Fruit fly (Drosophila melanogaster) whole organism, embryonic: ENCODE data around the gene bsh.

Experiments used
- Antp ChIP-seq: fragments of 200-800 bp; sonication (Bioruptor generic); optimal IDR thresholded peaks from 3 replicates; lab custom pipeline; 2016; ENCODE audit warnings: missing biosample characterization, missing genetic modification characterization
- CG10321 ChIP-seq: fragments of 200-800 bp; sonication (Bioruptor generic); IDR thresholded peaks from 2 replicates; pipeline ENCODE4 v1.3.6; 2022; ENCODE audit warnings: missing biosample characterization, missing genetic modification characterization
- CG10431 ChIP-seq: fragments of 200-800 bp; sonication (Bioruptor generic); optimal IDR thresholded peaks from 3 replicates; lab custom pipeline; 2018; ENCODE audit warnings: missing biosample characterization, mild to moderate bottlenecking, missing genetic modification characterization
- CG11456 ChIP-seq: fragments of 200-800 bp; sonication (Bioruptor generic); IDR thresholded peaks from 3 replicates; pipeline ENCODE4 v1.3.6; 2022; ENCODE audit warnings: missing biosample characterization, missing genetic modification characterization
- CG12391 ChIP-seq: fragments of 200-800 bp; sonication (Bioruptor generic); optimal IDR thresholded peaks from 3 replicates; lab custom pipeline; 2018; ENCODE audit warnings: missing biosample characterization, mild to moderate bottlenecking, missing genetic modification characterization, moderate library complexity
- CG2120 ChIP-seq: fragments of 200-800 bp; sonication (Bioruptor generic); optimal IDR thresholded peaks from 3 replicates; lab custom pipeline; 2016; ENCODE audit warnings: missing biosample characterization, missing genetic modification characterization
- CG2202 ChIP-seq: fragments of 200-800 bp; sonication (Bioruptor generic); optimal IDR thresholded peaks from 2 replicates; lab custom pipeline; 2018; ENCODE audit warnings: missing biosample characterization, mild to moderate bottlenecking, missing genetic modification characterization
- CG30403 ChIP-seq: fragments of 200-800 bp; sonication (Bioruptor generic); optimal IDR thresholded peaks from 3 replicates; lab custom pipeline; 2016; ENCODE audit warnings: missing biosample characterization, missing genetic modification characterization
- CG3065 ChIP-seq: fragments of 200-800 bp; sonication (Bioruptor generic); optimal IDR thresholded peaks from 2 replicates; lab custom pipeline; 2016; ENCODE audit warnings: missing biosample characterization, missing genetic modification characterization
- CG32767 ChIP-seq: fragments of 200-800 bp; sonication (Bioruptor generic); IDR thresholded peaks from 2 replicates; pipeline ENCODE4 v1.3.6; 2022; ENCODE audit warnings: missing biosample characterization, missing genetic modification characterization
- CG3847 ChIP-seq: fragments of 200-800 bp; sonication (Bioruptor generic); IDR thresholded peaks from 2 replicates; pipeline ENCODE4 v1.3.6; 2022; ENCODE audit warnings: missing biosample characterization, missing genetic modification characterization
- CG4282 ChIP-seq: fragments of 200-800 bp; sonication (Bioruptor generic); optimal IDR thresholded peaks from 2 replicates; lab custom pipeline; 2016; ENCODE audit warnings: missing biosample characterization, missing genetic modification characterization
- CG4424 ChIP-seq: fragments of 200-800 bp; sonication (Bioruptor generic); optimal IDR thresholded peaks from 3 replicates; lab custom pipeline; 2016; ENCODE audit warnings: missing biosample characterization, missing genetic modification characterization
- CG4707 ChIP-seq: fragments of 200-800 bp; sonication (Bioruptor generic); optimal IDR thresholded peaks from 2 replicates; lab custom pipeline; 2018; ENCODE audit warnings: missing biosample characterization, mild to moderate bottlenecking, missing genetic modification characterization, moderate library complexity
- CG6254 ChIP-seq: fragments of 200-800 bp; sonication (Bioruptor generic); optimal IDR thresholded peaks from 3 replicates; lab custom pipeline; 2017; ENCODE audit warnings: mild to moderate bottlenecking, missing biosample characterization, missing genetic modification reagents, missing genetic modification characterization
- CG6854 ChIP-seq: fragments of 200-800 bp; sonication (Bioruptor generic); optimal IDR thresholded peaks from 3 replicates; lab custom pipeline; 2017; ENCODE audit warnings: missing biosample characterization, mild to moderate bottlenecking, missing genetic modification characterization
- CG8388 ChIP-seq: fragments of 200-800 bp; sonication (Bioruptor generic); optimal IDR thresholded peaks from 2 replicates; lab custom pipeline; 2019; ENCODE audit warnings: missing biosample characterization, mild to moderate bottlenecking, missing genetic modification characterization, moderate library complexity
- CG9215 ChIP-seq: fragments of 200-800 bp; sonication (Bioruptor generic); IDR thresholded peaks from 2 replicates; pipeline ENCODE4 v1.3.6; 2022; ENCODE audit warnings: missing biosample characterization, missing genetic modification characterization
- CG9437 ChIP-seq: fragments of 200-800 bp; sonication (Bioruptor generic); optimal IDR thresholded peaks from 2 replicates; lab custom pipeline; 2018; ENCODE audit warnings: missing biosample characterization, mild to moderate bottlenecking, missing genetic modification characterization
- CTCF ChIP-seq: fragments of 200-800 bp; sonication (Bioruptor generic); optimal IDR thresholded peaks from 2 replicates; lab custom pipeline; 2017; ENCODE audit warnings: missing biosample characterization, mild to moderate bottlenecking, missing genetic modification characterization, moderate library complexity
- Doc2 ChIP-seq: fragments of 200-800 bp; sonication (Bioruptor generic); IDR thresholded peaks from 2 replicates; pipeline ENCODE4 v1.3.6; 2022; ENCODE audit warnings: missing biosample characterization, missing genetic modification characterization
- Gug ChIP-seq: fragments of 200-800 bp; sonication (Bioruptor generic); IDR thresholded peaks from 4 replicates; pipeline ENCODE4 v1.3.6; 2022; ENCODE audit warnings: missing biosample characterization, missing genetic modification characterization
- Hr39 ChIP-seq: fragments of >200 bp; optimal IDR thresholded peaks from 2 replicates; lab custom pipeline; 2017
- MBD-R2 ChIP-seq: fragments of 200-800 bp; sonication (Bioruptor generic); IDR thresholded peaks from 2 replicates; pipeline ENCODE4 v1.3.6; 2022; ENCODE audit warnings: missing biosample characterization, missing genetic modification characterization
- Oaz ChIP-seq: fragments of 200-800 bp; sonication (Bioruptor generic); IDR thresholded peaks from 2 replicates; pipeline ENCODE4 v1.3.6; 2022; ENCODE audit warnings: missing biosample characterization, missing genetic modification characterization
- Ssrp ChIP-seq: fragments of 200-800 bp; sonication (Bioruptor generic); optimal IDR thresholded peaks from 2 replicates; lab custom pipeline; 2018; ENCODE audit warnings: missing biosample characterization, mild to moderate bottlenecking, missing genetic modification characterization, moderate library complexity
- aop ChIP-seq: fragments of 200-800 bp; sonication (Bioruptor generic); IDR thresholded peaks from 2 replicates; pipeline ENCODE4 v1.3.6; 2022; ENCODE audit warnings: missing biosample characterization, missing genetic modification characterization
- ato ChIP-seq: fragments of 200-800 bp; sonication (Bioruptor generic); IDR thresholded peaks from 2 replicates; pipeline ENCODE4 v1.3.6; 2022; ENCODE audit warnings: missing biosample characterization, missing genetic modification characterization; ENCODE audit not compliant: partially characterized antibody
- bab2 ChIP-seq: fragments of 200-800 bp; sonication (Bioruptor generic); optimal IDR thresholded peaks from 2 replicates; lab custom pipeline; 2016; ENCODE audit warnings: missing biosample characterization, missing genetic modification characterization
- br ChIP-seq: fragments of >200 bp; optimal IDR thresholded peaks from 2 replicates; lab custom pipeline; 2017
- chn ChIP-seq: fragments of 200-800 bp; sonication (Bioruptor generic); optimal IDR thresholded peaks from 2 replicates; lab custom pipeline; 2016; ENCODE audit warnings: missing biosample characterization, missing genetic modification characterization
- crc ChIP-seq: fragments of 200-800 bp; sonication (Bioruptor generic); optimal IDR thresholded peaks from 2 replicates; lab custom pipeline; 2016; ENCODE audit warnings: missing biosample characterization, missing genetic modification characterization
- ems ChIP-seq: fragments of 200-800 bp; sonication (Bioruptor generic); optimal IDR thresholded peaks from 3 replicates; lab custom pipeline; 2016; ENCODE audit warnings: missing biosample characterization, missing genetic modification characterization
- ftz-f1 ChIP-seq: fragments of 200-800 bp; sonication (Bioruptor generic); optimal IDR thresholded peaks from 2 replicates; lab custom pipeline; 2016; ENCODE audit warnings: missing biosample characterization, missing genetic modification characterization
- her ChIP-seq: fragments of 200-800 bp; sonication (Bioruptor generic); optimal IDR thresholded peaks from 2 replicates; lab custom pipeline; 2016; ENCODE audit warnings: missing biosample characterization, missing genetic modification characterization
- ind ChIP-seq: fragments of 200-800 bp; sonication (Bioruptor generic); optimal IDR thresholded peaks from 3 replicates; lab custom pipeline; 2016; ENCODE audit warnings: missing biosample characterization, missing genetic modification characterization
- jigr1 ChIP-seq: fragments of 200-800 bp; sonication (Bioruptor generic); IDR thresholded peaks from 3 replicates; pipeline ENCODE4 v1.3.6; 2022; ENCODE audit warnings: missing biosample characterization, missing genetic modification characterization
- lab ChIP-seq: fragments of 200-800 bp; sonication (Bioruptor generic); optimal IDR thresholded peaks from 3 replicates; lab custom pipeline; 2017; ENCODE audit warnings: missing biosample characterization, missing genetic modification characterization, mild to moderate bottlenecking, moderate library complexity, missing genetic modification reagents
- lola ChIP-seq, 3 experiments: fragments of >200 bp in 2 of 3; fragments of 200-800 bp in 1 of 3; sonication (Bioruptor generic) in 1 of 3; optimal IDR thresholded peaks; 2 replicates each; lab custom pipeline; 2017 to 2019; ENCODE audit warnings: missing biosample characterization in 3 of 3, missing genetic modification characterization in 3 of 3, mild to moderate bottlenecking in 1 of 3, moderate library complexity in 1 of 3
- luna ChIP-seq: fragments of 200-800 bp; sonication (Bioruptor generic); optimal IDR thresholded peaks from 2 replicates; lab custom pipeline; 2016; ENCODE audit warnings: missing biosample characterization, missing genetic modification characterization
- mld ChIP-seq: fragments of 200-800 bp; sonication (Bioruptor generic); IDR thresholded peaks from 3 replicates; pipeline ENCODE4 v1.3.6; 2022; ENCODE audit warnings: missing biosample characterization, missing genetic modification characterization; ENCODE audit not compliant: partially characterized antibody
- odd ChIP-seq: fragments of 200-800 bp; sonication (Bioruptor generic); optimal IDR thresholded peaks from 2 replicates; lab custom pipeline; 2017; ENCODE audit warnings: missing biosample characterization, mild to moderate bottlenecking, missing genetic modification characterization
- otp ChIP-seq: fragments of 200-800 bp; sonication (Bioruptor generic); IDR thresholded peaks from 3 replicates; pipeline ENCODE4, ENCODE4 v1.3.6; 2022; ENCODE audit warnings: missing biosample characterization, missing genetic modification characterization
- pb ChIP-seq: fragments of 200-800 bp; sonication (Bioruptor generic); optimal IDR thresholded peaks from 3 replicates; lab custom pipeline; 2016; ENCODE audit warnings: missing biosample characterization, missing genetic modification characterization
- sc ChIP-seq, 3 experiments: fragments of >200 bp in 2 of 3; fragments of 200-800 bp in 1 of 3; sonication (Bioruptor generic) in 1 of 3; optimal IDR thresholded peaks; 2 replicates in 2 of 3; 3 replicates in 1 of 3; lab custom pipeline; 2017; ENCODE audit warnings: mild to moderate bottlenecking in 1 of 3, missing biosample characterization in 1 of 3, missing genetic modification characterization in 1 of 3, missing genetic modification reagents in 1 of 3
- slbo ChIP-seq: fragments of 200-800 bp; sonication (Bioruptor generic); IDR thresholded peaks from 2 replicates; pipeline ENCODE4 v1.3.6; 2022; ENCODE audit warnings: missing biosample characterization, missing genetic modification characterization
- sqz ChIP-seq: fragments of 200-800 bp; sonication (Bioruptor generic); optimal IDR thresholded peaks from 3 replicates; lab custom pipeline; 2018; ENCODE audit warnings: missing biosample characterization, mild to moderate bottlenecking, missing genetic modification characterization
- tin ChIP-seq: fragments of 200-800 bp; sonication (Bioruptor generic); optimal IDR thresholded peaks from 3 replicates; lab custom pipeline; 2016; ENCODE audit warnings: missing biosample characterization, missing genetic modification characterization
- tio ChIP-seq: fragments of 200-800 bp; sonication (Bioruptor generic); optimal IDR thresholded peaks from 2 replicates; lab custom pipeline; 2017; ENCODE audit warnings: missing biosample characterization, missing genetic modification characterization, inconsistent platforms
- trem ChIP-seq: fragments of 200-800 bp; optimal IDR thresholded peaks from 3 replicates; lab custom pipeline; 2019; ENCODE audit warnings: missing biosample characterization, mild to moderate bottlenecking, missing genetic modification characterization, moderate library complexity
- trh ChIP-seq: fragments of 200-800 bp; sonication (Bioruptor generic); optimal IDR thresholded peaks from 2 replicates; lab custom pipeline; 2016; ENCODE audit warnings: missing biosample characterization, missing genetic modification characterization
- tx ChIP-seq: fragments of 200-800 bp; sonication (Bioruptor generic); optimal IDR thresholded peaks from 2 replicates; lab custom pipeline; 2016; ENCODE audit warnings: missing biosample characterization, missing genetic modification characterization
- unc-4 ChIP-seq: fragments of 200-800 bp; sonication (Bioruptor generic); IDR thresholded peaks from 2 replicates; pipeline ENCODE4 v1.3.6; 2022; ENCODE audit warnings: missing biosample characterization, missing genetic modification characterization; ENCODE audit not compliant: partially characterized antibody

The bsh gene

DNA sequence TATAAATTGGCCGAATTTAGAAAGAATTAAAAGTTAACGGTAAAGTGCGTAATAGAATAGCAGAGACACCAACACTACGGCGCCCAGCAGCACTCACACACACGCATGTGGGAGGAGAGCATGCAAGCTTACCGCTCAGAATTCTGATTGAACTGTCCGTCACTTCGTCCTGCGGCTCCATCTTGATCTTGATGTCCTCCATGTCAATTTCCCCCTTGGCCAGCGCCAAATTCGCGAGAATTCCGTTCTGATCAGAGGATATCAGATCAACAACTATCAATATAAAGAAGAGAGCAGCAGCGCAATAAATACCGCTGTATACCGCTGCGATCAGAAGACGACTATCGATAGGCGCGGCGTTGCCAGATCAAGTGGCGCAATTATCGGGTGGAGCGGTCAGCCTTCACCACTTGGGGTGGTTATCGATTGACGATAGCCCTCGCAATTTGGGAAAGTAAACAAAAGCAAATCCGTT, 33.2 kb downstream of the bsh start, which contains the start of the genes CG10462 and Nf-YB (continued):
- TF ChIP-seq CG3065 (GFP tag; lab: Kevin White, UChicago) (no peak), CG30403 (GFP tag; lab: Kevin White, UChicago) (no peak), bab2 (GFP tag; lab: Kevin White, UChicago) (no peak), ato (GFP tag; lab: Robert Waterston, UW) (peak; percentile 98), tx (GFP tag; lab: Kevin White, UChicago) (no peak), tio (GFP tag; lab: Kevin White, UChicago) (no peak), tin (no peak), CG10321 (no peak), luna (GFP tag; lab: Kevin White, UChicago) (no peak), CTCF (GFP tag; lab: Kevin White, UChicago) (no peak), ftz-f1 (peak; percentile 91), CG12391 (no peak), MBD-R2 (GFP tag; lab: Robert Waterston, UW) (peak; percentile 87), Oaz (GFP tag; lab: Robert Waterston, UW) (no peak), Hr39 (no peak), pb (GFP tag; lab: Kevin White, UChicago) (no peak), Doc2 (GFP tag; lab: Robert Waterston, UW) (no peak), CG9437 (GFP tag; lab: Kevin White, UChicago) (peak; percentile 88), CG11456 (GFP tag; lab: Robert Waterston, UW) (no peak), odd (GFP tag; lab: Kevin White, UChicago) (no peak), CG3847 (GFP tag; lab: Robert Waterston, UW) (peak; percentile 56), crc (GFP tag; lab: Kevin White, UChicago) (no peak), her (no peak), CG10431 (GFP tag; lab: Kevin White, UChicago) (no peak), trh (GFP tag; lab: Kevin White, UChicago) (no peak), br (lab: Kevin White, UChicago) (no peak), lola (GFP tag; optimal IDR thresholded peaks at IDR 0.05; lab: Kevin White, UChicago) (no peak), CG9215 (GFP tag; lab: Robert Waterston, UW) (no peak), CG2202 (no peak), CG32767 (GFP tag; lab: Robert Waterston, UW) (no peak), CG4282 (GFP tag; lab: Kevin White, UChicago) (no peak), unc-4 (GFP tag; lab: Robert Waterston, UW) (peak; percentile 81), CG4424 (GFP tag; lab: Kevin White, UChicago) (no peak), sqz (no peak), CG6254 (GFP tag; lab: Kevin White, UChicago) (no peak), Ssrp (tag; lab: Kevin White, UChicago) (no peak), slbo (GFP tag; lab: Robert Waterston, UW) (no peak), CG2120 (GFP tag; lab: Kevin White, UChicago) (no peak), ind (no peak), Antp (GFP tag; lab: Kevin White, UChicago) (no peak), lab (no peak), ems (no peak), CG4707 (GFP tag; lab: Kevin White, UChicago) (no peak), mld (GFP tag; lab: Robert Waterston, UW) (peak; percentile 94), jigr1 (GFP tag; lab: Robert Waterston, UW) (no peak), otp (GFP tag; lab: Robert Waterston, UW) (no peak), trem (tag; lab: Kevin White, UChicago) (peak; percentile 69), Gug (GFP tag; lab: Robert Waterston, UW) (no peak), CG8388 (GFP tag; lab: Kevin White, UChicago) (no peak), CG6854 (no peak), sc (optimal IDR thresholded peaks at IDR 0.05; lab: Kevin White, UChicago) (no peak), sc (GFP tag; optimal IDR thresholded peaks at IDR 0.05; lab: Kevin White, UChicago) (no peak), aop (GFP tag; lab: Robert Waterston, UW) (no peak), chn (peak; percentile 34)
